Fruit fly (Drosophila melanogaster): Measurements from ENCODE around the gene CG9458.

The CG9458 gene

DNA sequence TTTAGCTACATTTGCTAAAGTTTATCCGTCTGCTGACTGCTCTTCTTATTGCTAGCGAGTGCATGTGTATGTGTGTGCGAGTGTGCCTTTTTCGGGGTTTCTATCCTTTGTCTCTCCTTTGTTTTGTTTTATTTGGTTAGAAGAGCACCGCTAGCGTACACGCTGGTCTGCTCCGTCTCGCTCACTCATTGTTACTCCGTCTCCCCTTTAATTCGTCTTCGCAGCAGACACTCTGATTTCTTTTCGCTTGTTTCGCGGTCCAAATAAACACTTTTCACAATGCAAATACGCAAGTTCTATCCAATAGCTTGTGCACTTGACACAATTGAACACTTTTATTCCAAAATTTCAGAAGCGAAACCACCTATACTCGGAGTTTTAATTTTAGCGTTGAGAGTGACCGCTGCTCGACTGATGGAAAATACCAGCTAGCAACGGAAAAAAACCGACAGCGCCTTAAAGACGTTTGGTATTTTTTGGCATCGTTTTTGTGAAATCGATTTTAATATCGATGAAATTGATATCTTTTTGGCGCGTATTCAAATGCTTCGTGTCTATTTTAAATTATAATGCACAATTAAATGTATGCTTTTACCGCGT is 10.6 kb downstream of the CG9458 start, which contains the start of gene FBXO11 (continued):
- TF ChIP-seq Spps (tag; optimal IDR thresholded peaks at IDR 0.05) (no peak), CG6654 (GFP tag; optimal IDR thresholded peaks at IDR 0.05) (no peak), sd (tag; optimal IDR thresholded peaks at IDR 0.05) (no peak), ato (GFP tag; IDR thresholded peaks at IDR 0.05; ENCODE audit: partially characterized antibody) (0 out of 2 replicates have a peak, but pooled peaks have one; percentile 6), Ets97D (GFP tag; optimal IDR thresholded peaks at IDR 0.05) (peak; percentile 49), CG13424 (tag; optimal IDR thresholded peaks at IDR 0.05) (no peak), HmgZ (tag; optimal IDR thresholded peaks at IDR 0.05) (peak; percentile 34), CG30431 (GFP tag; optimal IDR thresholded peaks at IDR 0.05) (no peak), CG9215 (GFP tag; IDR thresholded peaks at IDR 0.05) (no peak), Side (GFP tag; optimal IDR thresholded peaks at IDR 0.05) (no peak), CG12071 (GFP tag; optimal IDR thresholded peaks at IDR 0.05) (no peak), CG8478 (optimal IDR thresholded peaks at IDR 0.05) (peak; percentile 95), CG3281 (GFP tag; optimal IDR thresholded peaks at IDR 0.05) (peak; percentile 15), ind (GFP tag; optimal IDR thresholded peaks at IDR 0.05) (no peak), Bgb (GFP tag; IDR thresholded peaks at IDR 0.05; ENCODE audit: partially characterized antibody) (peak; percentile 33; the same call in 1 of the 2 replicates), chif (GFP tag; optimal IDR thresholded peaks at IDR 0.05) (no peak), CG8359 (GFP tag; optimal IDR thresholded peaks at IDR 0.05; ENCODE audit: borderline replicate concordance) (no peak), sug (tag; optimal IDR thresholded peaks at IDR 0.05) (no peak), Aef1 (GFP tag; IDR thresholded peaks at IDR 0.05) (no peak), gsb (GFP tag; IDR thresholded peaks at IDR 0.05) (no peak), CG7372 (GFP tag; IDR thresholded peaks at IDR 0.05) (no peak), seq (GFP tag; IDR thresholded peaks at IDR 0.05) (no peak), Dfd (GFP tag; optimal IDR thresholded peaks at IDR 0.05) (no peak), odd (GFP tag; optimal IDR thresholded peaks at IDR 0.05) (no peak), Blimp-1 (GFP tag; optimal IDR thresholded peaks at IDR 0.05) (no peak), Deaf1 (tag; optimal IDR thresholded peaks at IDR 0.05) (no peak), CG11696 (GFP tag; IDR thresholded peaks at IDR 0.05) (no peak), CG10959 (GFP tag; IDR thresholded peaks at IDR 0.05) (no peak), CG11398 (GFP tag; optimal IDR thresholded peaks at IDR 0.05) (no peak), CG8924 (tag; optimal IDR thresholded peaks at IDR 0.05) (peak; percentile 89), grau (tag; optimal IDR thresholded peaks at IDR 0.05) (no peak), HLH3B (GFP tag; IDR thresholded peaks at IDR 0.05) (no peak), gce (GFP tag; IDR thresholded peaks at IDR 0.05) (no peak), CG11247 (GFP tag; IDR thresholded peaks at IDR 0.05) (no peak), CG11085 (GFP tag; IDR thresholded peaks at IDR 0.05) (no peak), da (GFP tag; optimal IDR thresholded peaks at IDR 0.05) (no peak), wdn (GFP tag; IDR thresholded peaks at IDR 0.05) (no peak), CG9437 (GFP tag; optimal IDR thresholded peaks at IDR 0.05) (no peak), CG13287 (GFP tag; IDR thresholded peaks at IDR 0.05; ENCODE audit: partially characterized antibody) (peak; percentile 70), sima (GFP tag; optimal IDR thresholded peaks at IDR 0.05) (no peak), Awh (GFP tag; IDR thresholded peaks at IDR 0.05) (no peak), abd-A (tag; optimal IDR thresholded peaks at IDR 0.05) (no peak), stc (GFP tag; IDR thresholded peaks at IDR 0.05) (no peak), CG16863 (GFP tag; optimal IDR thresholded peaks at IDR 0.05) (no peak), wor (GFP tag; IDR thresholded peaks at IDR 0.05) (no peak), CG1792 (GFP tag; optimal IDR thresholded peaks at IDR 0.05) (no peak), lov (optimal IDR thresholded peaks at IDR 0.05) (no peak), lov (GFP tag; IDR thresholded peaks at IDR 0.05) (no peak), CkIIα-i1 (GFP tag; IDR thresholded peaks at IDR 0.05) (no peak), CG6254 (GFP tag; optimal IDR thresholded peaks at IDR 0.05) (no peak), knrl (GFP tag; IDR thresholded peaks at IDR 0.05; ENCODE audit: partially characterized antibody) (peak; percentile 22; the same call in 1 of the 3 replicates), Hey (tag; optimal IDR thresholded peaks at IDR 0.05) (no peak)
